Fruit fly (Drosophila melanogaster) whole organism, wandering third instar larva: Measurements from ENCODE around the gene CG4278.

Source experiments
- Abd-B ChIP-seq: fragments of >200 bp; optimal IDR thresholded peaks from 2 replicates; lab custom pipeline; 2017; ENCODE audit warnings: missing biosample characterization, missing genetic modification characterization
- CG32264 ChIP-seq: fragments of 200-800 bp; sonication (Bioruptor generic); optimal IDR thresholded peaks from 2 replicates; lab custom pipeline; 2016; ENCODE audit warnings: missing biosample characterization, missing genetic modification characterization
- CG9705 ChIP-seq: fragments of 200-800 bp; sonication (Bioruptor generic); optimal IDR thresholded peaks from 2 replicates; lab custom pipeline; 2018; ENCODE audit warnings: missing biosample characterization, mild to moderate bottlenecking, missing genetic modification characterization
- CrebA ChIP-seq: fragments of 200-800 bp; sonication (Bioruptor generic); optimal IDR thresholded peaks from 2 replicates; lab custom pipeline; 2016; ENCODE audit warnings: missing biosample characterization, mild to moderate bottlenecking, missing genetic modification characterization, borderline replicate concordance
- Dfd ChIP-seq: fragments of >200 bp; optimal IDR thresholded peaks from 2 replicates; lab custom pipeline; 2017; ENCODE audit warnings: missing biosample characterization, missing genetic modification characterization
- Dif ChIP-seq: fragments of 200-275, 200-300 bp; sonication (Bioruptor generic); optimal IDR thresholded peaks from 2 replicates; lab custom pipeline; 2018; ENCODE audit warnings: missing biosample characterization, missing genetic modification characterization; ENCODE audit not compliant: partially characterized antibody
- GATAd ChIP-seq: sonication (Bioruptor generic); optimal IDR thresholded peaks from 2 replicates; lab custom pipeline; 2016; ENCODE audit warnings: missing biosample characterization, missing genetic modification characterization
- HLH106 ChIP-seq: fragments of 200-800 bp; optimal IDR thresholded peaks from 3 replicates; lab custom pipeline; 2019; ENCODE audit warnings: missing biosample characterization, mild to moderate bottlenecking, missing genetic modification characterization, moderate library complexity
- Hnf4 ChIP-seq: fragments of 200-800 bp; sonication (Bioruptor generic); optimal IDR thresholded peaks from 2 replicates; lab custom pipeline; 2016; ENCODE audit warnings: missing biosample characterization, mild to moderate bottlenecking, missing genetic modification characterization
- Hr78 ChIP-seq: fragments of >200 bp; optimal IDR thresholded peaks from 2 replicates; lab custom pipeline; 2017; ENCODE audit warnings: missing biosample characterization, missing genetic modification characterization
- Hr83 ChIP-seq: fragments of 200-300 bp; sonication (Bioruptor generic); optimal IDR thresholded peaks from 2 replicates; lab custom pipeline; 2016; ENCODE audit warnings: missing biosample characterization, mild to moderate bottlenecking, missing genetic modification characterization, moderate library complexity; ENCODE audit not compliant: poor library complexity, severe bottlenecking
- Jra ChIP-seq: sonication (Bioruptor generic); optimal IDR thresholded peaks from 2 replicates; lab custom pipeline; 2016; ENCODE audit warnings: missing biosample characterization, missing genetic modification characterization
- Mio ChIP-seq: sonication (Bioruptor generic); optimal IDR thresholded peaks from 2 replicates; lab custom pipeline; 2016; ENCODE audit warnings: missing biosample characterization, missing genetic modification characterization
- Myc ChIP-seq: fragments of >200 bp; optimal IDR thresholded peaks from 2 replicates; lab custom pipeline; 2017
- N ChIP-seq: fragments of >200 bp; optimal IDR thresholded peaks from 2 replicates; lab custom pipeline; 2018; ENCODE audit warnings: missing biosample characterization, missing external identifiers, missing genetic modification characterization
- OdsH ChIP-seq: fragments of 200-800 bp; sonication (Bioruptor generic); optimal IDR thresholded peaks from 2 replicates; lab custom pipeline; 2016; ENCODE audit warnings: missing biosample characterization, mild to moderate bottlenecking, missing genetic modification characterization
- Rel ChIP-seq, 2 experiments: fragments of 200-800 bp; sonication (Bioruptor generic) in 1 of 2; optimal IDR thresholded peaks; 2 replicates in 1 of 2; 3 replicates in 1 of 2; lab custom pipeline; 2016 to 2019; ENCODE audit warnings: mild to moderate bottlenecking in 2 of 2, missing biosample characterization in 2 of 2, missing genetic modification characterization in 2 of 2, moderate library complexity in 1 of 2
- Sp1 ChIP-seq: fragments of 200-800 bp; sonication (Bioruptor generic); optimal IDR thresholded peaks from 3 replicates; lab custom pipeline; 2019; ENCODE audit warnings: missing biosample characterization, mild to moderate bottlenecking, missing genetic modification characterization, moderate library complexity
- Vsx2 ChIP-seq: fragments of 200-300, 225-300 bp; sonication (Bioruptor generic); optimal IDR thresholded peaks from 2 replicates; lab custom pipeline; 2018; ENCODE audit warnings: missing biosample characterization, missing genetic modification characterization; ENCODE audit not compliant: partially characterized antibody
- br ChIP-seq: fragments of 200-800 bp; sonication (Bioruptor generic); optimal IDR thresholded peaks from 2 replicates; lab custom pipeline; 2016; ENCODE audit warnings: missing biosample characterization, missing genetic modification characterization
- brk ChIP-seq: fragments of 200-800 bp; sonication (Bioruptor generic); optimal IDR thresholded peaks from 2 replicates; lab custom pipeline; 2016; ENCODE audit warnings: missing biosample characterization, mild to moderate bottlenecking, missing genetic modification characterization
- dl ChIP-seq, 2 experiments: fragments of 175-275, 200-275 bp in 1 of 2; fragments of 200-275 bp in 1 of 2; sonication (Bioruptor generic); optimal IDR thresholded peaks; lab custom pipeline; 2018; ENCODE audit warnings: mild to moderate bottlenecking in 2 of 2, missing biosample characterization in 2 of 2, missing genetic modification characterization in 2 of 2, moderate library complexity in 2 of 2; ENCODE audit not compliant: partially characterized antibody in 2 of 2, insufficient read depth in 1 of 2
- dmrt93B ChIP-seq: fragments of 200-800 bp; sonication (Bioruptor generic); optimal IDR thresholded peaks from 2 replicates; lab custom pipeline; 2018; ENCODE audit warnings: missing biosample characterization, mild to moderate bottlenecking, missing genetic modification characterization
- dsf ChIP-seq: sonication (Bioruptor generic); optimal IDR thresholded peaks from 2 replicates; lab custom pipeline; 2016; ENCODE audit warnings: missing biosample characterization, missing genetic modification characterization, borderline replicate concordance
- ey ChIP-seq: fragments of 200-800 bp; sonication (Bioruptor generic); optimal IDR thresholded peaks from 2 replicates; lab custom pipeline; 2016; ENCODE audit warnings: missing biosample characterization, missing genetic modification characterization
- foxo ChIP-seq, 2 experiments: fragments of 200-800 bp; sonication (Bioruptor generic); optimal IDR thresholded peaks; 2 replicates in 1 of 2; 3 replicates in 1 of 2; lab custom pipeline; 2016 to 2017; ENCODE audit warnings: missing biosample characterization in 2 of 2, missing genetic modification characterization in 2 of 2
- fru ChIP-seq: fragments of 200-800 bp; sonication (Bioruptor generic); optimal IDR thresholded peaks from 3 replicates; lab custom pipeline; 2016; ENCODE audit warnings: missing biosample characterization, mild to moderate bottlenecking, missing genetic modification characterization
- h ChIP-seq: fragments of 200-800 bp; sonication (Bioruptor generic); optimal IDR thresholded peaks from 3 replicates; lab custom pipeline; 2016; ENCODE audit warnings: missing biosample characterization, mild to moderate bottlenecking, missing genetic modification characterization
- jim ChIP-seq: fragments of 175-275, 200-325 bp; sonication (Bioruptor generic); optimal IDR thresholded peaks from 2 replicates; lab custom pipeline; 2016; ENCODE audit warnings: missing biosample characterization, mild to moderate bottlenecking, missing genetic modification characterization
- lola ChIP-seq: fragments of >200 bp; optimal IDR thresholded peaks from 2 replicates; lab custom pipeline; 2017; ENCODE audit warnings: missing biosample characterization, missing genetic modification characterization
- pan ChIP-seq: fragments of >200 bp; optimal IDR thresholded peaks from 2 replicates; lab custom pipeline; 2017
- psq ChIP-seq: fragments of 200-800 bp; sonication (Bioruptor generic); optimal IDR thresholded peaks from 3 replicates; lab custom pipeline; 2017; ENCODE audit warnings: missing biosample characterization, mild to moderate bottlenecking, missing genetic modification characterization, moderate library complexity
- rgr ChIP-seq: fragments of 200-800 bp; sonication (Bioruptor generic); optimal IDR thresholded peaks from 3 replicates; lab custom pipeline; 2016; ENCODE audit warnings: missing biosample characterization, mild to moderate bottlenecking, missing genetic modification characterization
- sage ChIP-seq: fragments of 200-800 bp; sonication (Bioruptor generic); optimal IDR thresholded peaks from 2 replicates; lab custom pipeline; 2016; ENCODE audit warnings: missing biosample characterization, mild to moderate bottlenecking, missing genetic modification characterization
- sv ChIP-seq: fragments of 200-800 bp; sonication (Bioruptor generic); optimal IDR thresholded peaks from 3 replicates; lab custom pipeline; 2016; ENCODE audit warnings: missing biosample characterization, missing genetic modification characterization
- tai ChIP-seq: sonication (Bioruptor generic); optimal IDR thresholded peaks from 2 replicates; lab custom pipeline; 2016; ENCODE audit warnings: missing biosample characterization, missing genetic modification characterization
- usp ChIP-seq: fragments of >200 bp; optimal IDR thresholded peaks from 2 replicates; lab custom pipeline; 2017; ENCODE audit warnings: missing biosample characterization, missing genetic modification characterization
- woc ChIP-seq: sonication (Bioruptor generic); optimal IDR thresholded peaks from 2 replicates; lab custom pipeline; 2016; ENCODE audit warnings: missing biosample characterization, mild to moderate bottlenecking, missing genetic modification characterization

CG4278 gene

dm6 chr2L:16351805-16352584 is 25.1 kb downstream of the CG4278 start:
- TF ChIP-seq psq (GFP tag; lab: Kevin White, UChicago) (no peak), Dfd (GFP tag; lab: Kevin White, UChicago) (peak; percentile 23)

DNA sequence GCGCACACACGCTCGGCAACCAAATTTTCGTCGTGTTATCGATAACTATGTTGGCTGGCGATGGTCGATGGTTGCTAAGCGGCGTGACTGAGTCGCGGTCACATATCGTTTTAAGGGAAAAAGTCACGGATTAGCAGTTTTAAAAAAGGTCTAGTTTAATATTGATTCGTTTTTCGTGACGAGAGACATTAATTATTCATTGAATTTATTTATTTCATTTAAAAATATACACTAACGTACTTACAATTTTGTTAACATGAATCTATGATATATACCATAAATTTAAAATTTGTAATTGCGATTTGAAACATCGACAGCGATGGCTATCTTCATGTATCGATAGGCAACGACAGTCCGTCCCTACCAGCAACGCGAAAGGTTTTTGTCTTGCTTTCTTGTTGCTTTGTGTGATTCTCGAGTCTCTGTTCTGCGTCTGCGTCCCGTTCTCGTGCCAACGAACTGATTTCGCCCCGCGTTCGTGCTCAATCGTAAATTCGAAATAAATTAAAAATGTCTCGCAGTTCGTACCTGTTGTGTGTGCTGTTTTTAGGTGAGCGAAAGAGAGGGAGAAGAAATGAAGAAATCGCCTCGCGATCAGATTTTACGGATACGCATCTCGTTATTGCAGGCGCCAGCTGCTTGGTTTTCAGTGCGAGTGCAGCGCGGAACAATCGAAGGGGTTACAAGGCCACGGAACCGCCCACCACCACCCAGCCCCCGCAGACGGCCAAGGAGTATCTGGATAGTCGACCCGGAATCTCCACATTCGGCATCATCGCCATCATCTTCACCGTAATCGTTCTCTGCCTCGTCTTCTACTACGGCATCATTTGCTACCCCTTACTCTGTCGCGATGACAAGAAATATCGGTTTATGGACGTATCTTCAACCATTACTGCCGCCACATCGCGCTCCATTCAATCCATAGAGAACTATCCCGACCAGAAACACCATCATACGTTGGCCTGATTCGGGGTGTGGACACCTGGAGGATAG is 26.0 kb downstream of the CG4278 start, which contains the start of the genes Hyls1, chif and CG4455:
Gene Hyls1 (minus strand): TSS at position 44 of the 996 bp plus-strand sequence.
Gene chif (minus strand): TSS at position 44 of the 996 bp plus-strand sequence.
Gene CG4455 (plus strand): TSS at position 350 of the 996 bp plus-strand sequence.
- TF ChIP-seq h (GFP tag; lab: Kevin White, UChicago) (peak; percentile 36), pan (lab: Kevin White, UChicago) (no peak), jim (GFP tag; lab: Kevin White, UChicago) (no peak), CG32264 (no peak), fru (GFP tag; lab: Kevin White, UChicago) (peak; percentile 1), dsf (GFP tag; lab: Kevin White, UChicago) (no peak), Myc (no peak), Vsx2 (GFP tag; lab: Kevin White, UChicago) (no peak), Hr83 (peak; percentile 28), HLH106 (tag; lab: Kevin White, UChicago) (peak; percentile 69), Sp1 (GFP tag; lab: Kevin White, UChicago) (peak; percentile 58), Abd-B (no peak), Hnf4 (GFP tag; lab: Kevin White, UChicago) (peak; percentile 53), GATAd (GFP tag; lab: Kevin White, UChicago) (no peak), foxo (GFP tag; optimal IDR thresholded peaks at IDR 0.05; lab: Kevin White, UChicago) (peak in 1 of 2 experiments; percentile 55), Dif (no peak), N (GFP tag; lab: Kevin White, UChicago) (no peak), ey (GFP tag; lab: Kevin White, UChicago) (no peak), CrebA (no peak), Jra (GFP tag; lab: Kevin White, UChicago) (no peak), tai (peak; percentile 62), CG9705 (GFP tag; lab: Kevin White, UChicago) (peak; percentile 44), dl (GFP tag; optimal IDR thresholded peaks at IDR 0.05; lab: Kevin White, UChicago; ENCODE audit: insufficient read depth in 1 of 2, partially characterized antibody in 2 of 2) (no peak), rgr (GFP tag; lab: Kevin White, UChicago) (peak; percentile 47), dmrt93B (GFP tag; lab: Kevin White, UChicago) (peak; percentile 37), Hr78 (GFP tag; lab: Kevin White, UChicago) (no peak), sv (GFP tag; lab: Kevin White, UChicago) (peak; percentile 13), sage (peak; percentile 46), Rel (GFP tag; optimal IDR thresholded peaks at IDR 0.05; lab: Kevin White, UChicago) (no peak), Rel (tag; optimal IDR thresholded peaks at IDR 0.05; lab: Kevin White, UChicago) (peak; percentile 71), br (no peak), usp (no peak), woc (GFP tag; lab: Kevin White, UChicago) (peak; percentile 40), brk (GFP tag; lab: Kevin White, UChicago) (peak; percentile 75), psq (GFP tag; lab: Kevin White, UChicago) (peak; percentile 85), OdsH (GFP tag; lab: Kevin White, UChicago) (peak; percentile 40), Dfd (GFP tag; lab: Kevin White, UChicago) (no peak), Mio (no peak), lola (GFP tag; lab: Kevin White, UChicago) (no peak)
